Worm (Caenorhabditis elegans): ENCODE data around the gene nap-1.

- TF ChIP-seq lir-3 (tag; optimal IDR thresholded peaks at IDR 0.05; ENCODE audit: poor library complexity), result no peak
- TF ChIP-seq elt-2 (tag; optimal IDR thresholded peaks at IDR 0.05), result no peak
These were observed 32.1 kb downstream of the nap-1 start, which contains the start of the genes F17E9.18 and F17E9.15 for ce11 chrIV:8347051-8347450.
